Fruit fly (Drosophila melanogaster) whole organism, pupa: Measurements from ENCODE around the gene Mlc-c.

Source experiments
- CG10348 ChIP-seq: fragments of 200-800 bp; sonication (Bioruptor generic); IDR thresholded peaks from 2 replicates; pipeline ENCODE4 v1.3.6; 2022; ENCODE audit warnings: missing biosample characterization, missing genetic modification characterization
- CG12605 ChIP-seq: fragments of 200-800 bp; sonication (Bioruptor generic); IDR thresholded peaks from 2 replicates; pipeline ENCODE4 v1.3.6; 2022; ENCODE audit warnings: missing biosample characterization, missing genetic modification characterization
- CG13204 ChIP-seq: fragments of 200-800 bp; sonication (Bioruptor generic); optimal IDR thresholded peaks from 2 replicates; lab custom pipeline; 2018; ENCODE audit warnings: missing biosample characterization, mild to moderate bottlenecking, missing genetic modification characterization, moderate library complexity
- CG14655 ChIP-seq: fragments of 200-800 bp; sonication (Bioruptor generic); optimal IDR thresholded peaks from 3 replicates; lab custom pipeline; 2017; ENCODE audit warnings: mild to moderate bottlenecking, missing biosample characterization, missing genetic modification reagents, missing genetic modification characterization
- CG15710 ChIP-seq: fragments of 200-800 bp; sonication (Bioruptor generic); optimal IDR thresholded peaks from 2 replicates; lab custom pipeline; 2018; ENCODE audit warnings: missing biosample characterization, mild to moderate bottlenecking, missing genetic modification characterization, moderate library complexity
- CG17806 ChIP-seq: fragments of 200-800 bp; sonication (Bioruptor generic); optimal IDR thresholded peaks from 2 replicates; lab custom pipeline; 2018; ENCODE audit warnings: missing biosample characterization, mild to moderate bottlenecking, missing genetic modification characterization, moderate library complexity
- CG32121 ChIP-seq: fragments of 200-800 bp; sonication (Bioruptor generic); IDR thresholded peaks from 2 replicates; pipeline ENCODE4 v1.3.6; 2022; ENCODE audit warnings: missing biosample characterization, missing genetic modification characterization
- CG34367 ChIP-seq: fragments of 200-800 bp; sonication (Bioruptor generic); optimal IDR thresholded peaks from 2 replicates; lab custom pipeline; 2018; ENCODE audit warnings: missing biosample characterization, mild to moderate bottlenecking, missing genetic modification characterization
- CG4496 ChIP-seq: fragments of 200-800 bp; sonication (Bioruptor generic); IDR thresholded peaks from 3 replicates; pipeline ENCODE4 v1.3.6; 2022; ENCODE audit warnings: missing biosample characterization, missing genetic modification characterization
- CG8159 ChIP-seq: fragments of 200-800 bp; sonication (Bioruptor generic); optimal IDR thresholded peaks from 3 replicates; lab custom pipeline; 2018; ENCODE audit warnings: missing biosample characterization, mild to moderate bottlenecking, missing genetic modification characterization, moderate library complexity
- CG8301 ChIP-seq: fragments of 200-800 bp; sonication (Bioruptor generic); optimal IDR thresholded peaks from 2 replicates; lab custom pipeline; 2018; ENCODE audit warnings: missing biosample characterization, mild to moderate bottlenecking, missing genetic modification characterization
- CG9948 ChIP-seq: fragments of 200-800 bp; sonication (Bioruptor generic); optimal IDR thresholded peaks from 2 replicates; lab custom pipeline; 2018; ENCODE audit warnings: missing biosample characterization, mild to moderate bottlenecking, missing genetic modification characterization, moderate library complexity
- EcR ChIP-seq: fragments of 200-800 bp; sonication (Bioruptor generic); optimal IDR thresholded peaks from 3 replicates; lab custom pipeline; 2019; ENCODE audit warnings: missing biosample characterization, missing genetic modification characterization, mild to moderate bottlenecking, moderate library complexity, missing genetic modification reagents
- Ets98B ChIP-seq: fragments of 200-800 bp; sonication (Bioruptor generic); IDR thresholded peaks from 2 replicates; pipeline ENCODE4 v1.3.6; 2022; ENCODE audit warnings: missing biosample characterization, missing genetic modification characterization
- Pif1A ChIP-seq: fragments of 200-800 bp; sonication (Bioruptor generic); optimal IDR thresholded peaks from 3 replicates; lab custom pipeline; 2016; ENCODE audit warnings: missing biosample characterization, missing genetic modification characterization
- Pif1B ChIP-seq: fragments of 200-800 bp; sonication (Bioruptor generic); optimal IDR thresholded peaks from 3 replicates; lab custom pipeline; 2016; ENCODE audit warnings: missing biosample characterization, missing genetic modification characterization
- Snoo ChIP-seq: fragments of 200-800 bp; sonication (Bioruptor generic); optimal IDR thresholded peaks from 3 replicates; lab custom pipeline; 2017; ENCODE audit warnings: missing biosample characterization, mild to moderate bottlenecking, missing genetic modification characterization, inconsistent platforms
- fd96Ca ChIP-seq: fragments of 200-800 bp; sonication (Bioruptor generic); IDR thresholded peaks from 3 replicates; pipeline ENCODE4 v1.3.6; 2022; ENCODE audit warnings: missing biosample characterization, missing genetic modification characterization
- gl ChIP-seq: fragments of 200-800 bp; sonication (Bioruptor generic); optimal IDR thresholded peaks from 2 replicates; lab custom pipeline; 2018; ENCODE audit warnings: missing biosample characterization, mild to moderate bottlenecking, missing genetic modification characterization
- rn ChIP-seq: fragments of 200-800 bp; sonication (Bioruptor generic); IDR thresholded peaks from 2 replicates; pipeline ENCODE4 v1.3.6; 2022; ENCODE audit warnings: missing biosample characterization, missing genetic modification characterization

Gene Mlc-c

dm6 chrX:5596554-5596953 lies 25.8 kb downstream of the Mlc-c start:
- no peak for TF ChIP-seq Snoo
- TF ChIP-seq CG8301 (tag; lab: Kevin White, UChicago): no peak
- no peak for TF ChIP-seq CG15710 (tag; lab: Kevin White, UChicago)
- TF ChIP-seq CG32121: no peak
- no peak for TF ChIP-seq CG4496 (GFP tag; lab: Robert Waterston, UW)
- no peak for TF ChIP-seq Pif1A (GFP tag; lab: Kevin White, UChicago)
- no peak for TF ChIP-seq CG14655 (GFP tag; lab: Kevin White, UChicago)

- TF ChIP-seq CG4496 (GFP tag; lab: Robert Waterston, UW) (0 out of 3 replicates have a peak, but pooled peaks have one; percentile 40), CG14655 (GFP tag; lab: Kevin White, UChicago) (no peak)
Observed at dm6 chrX:5593868-5594267, 28.5 kb downstream of the Mlc-c start, which contains the start of gene Vsx1. Gene Vsx1, plus strand, starts transcription at chrX:5594255.

dm6 chrX:5589990-5590389 lies 32.3 kb downstream of the Mlc-c start:
- no peak for TF ChIP-seq CG17806 (tag; lab: Kevin White, UChicago)

dm6 chrX:5588454-5588853 lies 33.9 kb downstream of the Mlc-c start:
- TF ChIP-seq CG8159 (tag; lab: Kevin White, UChicago) (no peak), CG17806 (tag; lab: Kevin White, UChicago) (no peak), fd96Ca (no peak), CG8301 (tag; lab: Kevin White, UChicago) (no peak), CG12605 (GFP tag; lab: Robert Waterston, UW) (no peak), Ets98B (no peak), EcR (no peak), Snoo (no peak), CG14655 (GFP tag; lab: Kevin White, UChicago) (no peak), gl (tag; lab: Kevin White, UChicago) (no peak), CG34367 (tag; lab: Kevin White, UChicago) (no peak), CG4496 (GFP tag; lab: Robert Waterston, UW) (no peak), rn (no peak), Pif1A (GFP tag; lab: Kevin White, UChicago) (no peak), CG15710 (tag; lab: Kevin White, UChicago) (no peak), CG9948 (tag; lab: Kevin White, UChicago) (no peak), CG13204 (GFP tag; lab: Kevin White, UChicago) (no peak), Pif1B (GFP tag; lab: Kevin White, UChicago) (no peak)

DNA sequence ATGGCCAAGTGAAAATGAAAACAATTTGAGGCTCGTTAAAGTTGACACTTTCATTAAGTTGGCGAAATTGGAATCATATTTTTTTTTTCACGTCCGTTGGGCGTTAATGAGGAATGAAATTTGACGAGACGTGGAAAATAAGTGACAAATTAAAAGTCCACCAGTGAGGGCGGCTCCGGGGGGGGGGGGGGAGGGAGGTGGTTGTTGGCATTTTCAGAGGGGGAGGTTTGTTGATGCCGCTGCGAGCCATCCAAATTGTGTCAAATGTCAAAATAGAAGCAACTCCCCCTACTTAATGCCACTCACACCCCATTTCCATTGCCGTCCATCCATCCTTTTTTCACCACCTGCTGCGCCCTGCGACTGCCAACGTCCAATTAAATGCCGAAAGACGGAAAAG lies 35.3 kb downstream of the Mlc-c start:
- TF ChIP-seq CG13204 (GFP tag; lab: Kevin White, UChicago): no peak
- TF ChIP-seq EcR: no peak
- TF ChIP-seq gl (tag; lab: Kevin White, UChicago): no peak
- TF ChIP-seq Ets98B: no peak
- TF ChIP-seq CG12605 (GFP tag; lab: Robert Waterston, UW): no peak
- no peak for TF ChIP-seq CG17806 (tag; lab: Kevin White, UChicago)
- TF ChIP-seq fd96Ca: no peak
- TF ChIP-seq CG4496 (GFP tag; lab: Robert Waterston, UW): no peak
- no peak for TF ChIP-seq CG8159 (tag; lab: Kevin White, UChicago)
- TF ChIP-seq CG10348 (GFP tag; lab: Robert Waterston, UW): no peak
- TF ChIP-seq Pif1B (GFP tag; lab: Kevin White, UChicago): no peak
- TF ChIP-seq CG9948 (tag; lab: Kevin White, UChicago): no peak

DNA sequence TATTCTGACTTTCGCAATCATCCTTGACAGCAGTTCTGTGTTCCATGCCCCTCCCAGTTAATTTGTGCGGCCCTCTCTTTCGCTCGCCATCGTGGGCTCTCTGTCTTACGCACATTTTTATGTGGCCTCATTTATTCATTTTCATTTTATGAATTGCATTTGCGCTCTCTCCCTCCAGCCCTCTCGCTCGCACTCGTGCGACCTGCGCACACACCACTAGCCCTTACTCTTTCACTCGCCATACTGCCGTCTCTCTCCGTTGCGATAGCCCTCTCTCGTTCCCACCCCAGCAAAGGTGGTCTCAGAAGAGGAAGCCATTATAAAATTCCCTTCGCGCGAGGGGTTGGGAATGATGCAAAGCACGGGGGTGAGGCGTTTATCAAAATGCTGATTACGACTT lies 42.9 kb downstream of the Mlc-c start:
- TF ChIP-seq CG17806 (tag; lab: Kevin White, UChicago): no peak
- no peak for TF ChIP-seq CG12605 (GFP tag; lab: Robert Waterston, UW)
- no peak for TF ChIP-seq Snoo
- TF ChIP-seq rn: no peak
- no peak for TF ChIP-seq Pif1B (GFP tag; lab: Kevin White, UChicago)
- no peak for TF ChIP-seq CG8301 (tag; lab: Kevin White, UChicago)
- no peak for TF ChIP-seq CG8159 (tag; lab: Kevin White, UChicago)
- TF ChIP-seq Ets98B: no peak
- TF ChIP-seq CG14655 (GFP tag; lab: Kevin White, UChicago): no peak
- no peak for TF ChIP-seq gl (tag; lab: Kevin White, UChicago)
